Fruit fly (Drosophila melanogaster): ENCODE data around the gene CG10347.
A peak's percentile ranks its signal among the peaks of the same experiment; 100 is the strongest.

The CG10347 gene

DNA sequence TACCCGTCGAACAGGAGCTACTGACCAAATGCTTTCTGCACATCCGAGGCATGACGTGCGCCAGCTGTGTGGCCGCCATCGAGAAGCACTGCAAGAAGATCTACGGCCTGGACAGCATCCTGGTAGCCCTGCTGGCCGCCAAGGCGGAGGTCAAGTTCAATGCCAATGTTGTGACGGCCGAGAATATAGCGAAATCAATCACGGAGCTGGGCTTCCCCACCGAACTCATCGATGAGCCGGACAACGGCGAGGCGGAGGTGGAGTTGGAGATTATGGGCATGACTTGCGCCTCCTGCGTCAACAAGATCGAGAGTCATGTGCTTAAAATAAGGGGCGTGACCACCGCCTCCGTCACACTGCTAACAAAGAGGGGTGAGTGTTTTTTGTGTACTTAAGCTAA is 1.2 kb upstream of the CG10347 start:
- TF ChIP-seq Pif1B (GFP tag; optimal IDR thresholded peaks at IDR 0.05) (no peak), CG8301 (tag; optimal IDR thresholded peaks at IDR 0.05) (no peak), CG17806 (tag; optimal IDR thresholded peaks at IDR 0.05) (no peak), CG12605 (GFP tag; IDR thresholded peaks at IDR 0.05) (no peak), CG8159 (tag; optimal IDR thresholded peaks at IDR 0.05) (no peak), Ets98B (GFP tag; IDR thresholded peaks at IDR 0.05) (no peak), CG15710 (tag; optimal IDR thresholded peaks at IDR 0.05) (no peak), Snoo (tag; optimal IDR thresholded peaks at IDR 0.05) (no peak), CG14655 (GFP tag; optimal IDR thresholded peaks at IDR 0.05) (no peak), gl (tag; optimal IDR thresholded peaks at IDR 0.05) (no peak), CG34367 (tag; optimal IDR thresholded peaks at IDR 0.05) (no peak), CG10348 (GFP tag; IDR thresholded peaks at IDR 0.05) (no peak), EcR (GFP tag; optimal IDR thresholded peaks at IDR 0.05) (no peak), D1 (tag; optimal IDR thresholded peaks at IDR 0.05) (no peak), CG9948 (tag; optimal IDR thresholded peaks at IDR 0.05) (no peak), CG32121 (GFP tag; IDR thresholded peaks at IDR 0.05) (no peak), rn (GFP tag; IDR thresholded peaks at IDR 0.05) (no peak), Pif1A (GFP tag; optimal IDR thresholded peaks at IDR 0.05) (no peak)

DNA sequence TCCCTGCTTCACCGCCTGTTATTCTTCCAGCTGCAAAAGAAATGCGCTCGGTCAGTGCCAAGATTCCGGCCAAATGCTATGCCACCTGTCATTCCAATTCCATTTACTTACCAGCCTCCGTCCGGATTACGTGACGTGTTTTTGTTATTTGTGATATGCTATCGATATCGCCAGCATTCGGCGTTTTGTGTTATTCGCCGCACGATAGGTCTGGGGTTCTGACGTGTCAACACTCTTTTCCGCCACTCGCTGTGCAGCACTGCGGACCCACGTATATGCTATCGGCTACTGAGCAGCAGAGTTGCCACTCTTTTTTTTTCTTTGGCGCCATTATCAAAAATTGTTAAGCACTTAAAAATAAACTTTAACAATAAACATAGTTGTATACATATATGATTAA is 2.4 kb downstream of the CG10347 start, which contains the start of gene p24-1:
Gene p24-1 (minus strand): TSS at position 221 of the 400 bp plus-strand sequence.
- TF ChIP-seq CG14655 (GFP tag; optimal IDR thresholded peaks at IDR 0.05) (no peak), CG4496 (GFP tag; IDR thresholded peaks at IDR 0.05) (peak; percentile 43; the same call in 2 of the 3 replicates), D1 (tag; optimal IDR thresholded peaks at IDR 0.05) (no peak), Ets98B (GFP tag; IDR thresholded peaks at IDR 0.05) (peak; percentile 39; the same call in 1 of the 2 replicates), Snoo (tag; optimal IDR thresholded peaks at IDR 0.05) (peak; percentile 33), fd96Ca (GFP tag; IDR thresholded peaks at IDR 0.05) (peak; percentile 18; the same call in 1 of the 3 replicates), CG17806 (tag; optimal IDR thresholded peaks at IDR 0.05) (no peak), CG15710 (tag; optimal IDR thresholded peaks at IDR 0.05) (peak; percentile 13), EcR (GFP tag; optimal IDR thresholded peaks at IDR 0.05) (no peak)

DNA sequence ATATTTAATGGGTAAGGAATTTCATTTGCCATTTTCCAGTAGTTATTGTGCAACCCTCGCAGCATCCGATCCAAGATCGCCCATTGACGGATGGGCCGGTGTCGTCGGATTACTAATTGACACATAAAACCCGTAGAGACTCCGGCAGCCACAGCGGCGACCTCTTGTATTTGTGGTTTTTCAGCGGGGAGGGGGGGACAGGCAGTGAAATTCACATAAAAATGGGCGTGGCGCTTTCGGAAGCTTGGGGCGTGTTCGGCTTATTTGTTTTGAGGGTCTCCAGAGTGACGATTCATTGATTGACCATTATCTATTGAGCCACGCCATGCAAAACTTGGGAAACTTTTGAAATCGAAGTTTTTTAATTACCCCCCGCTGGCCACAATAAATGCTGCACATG is 5.5 kb downstream of the CG10347 start:
- no peak for TF ChIP-seq CG12605 (GFP tag; IDR thresholded peaks at IDR 0.05)

DNA sequence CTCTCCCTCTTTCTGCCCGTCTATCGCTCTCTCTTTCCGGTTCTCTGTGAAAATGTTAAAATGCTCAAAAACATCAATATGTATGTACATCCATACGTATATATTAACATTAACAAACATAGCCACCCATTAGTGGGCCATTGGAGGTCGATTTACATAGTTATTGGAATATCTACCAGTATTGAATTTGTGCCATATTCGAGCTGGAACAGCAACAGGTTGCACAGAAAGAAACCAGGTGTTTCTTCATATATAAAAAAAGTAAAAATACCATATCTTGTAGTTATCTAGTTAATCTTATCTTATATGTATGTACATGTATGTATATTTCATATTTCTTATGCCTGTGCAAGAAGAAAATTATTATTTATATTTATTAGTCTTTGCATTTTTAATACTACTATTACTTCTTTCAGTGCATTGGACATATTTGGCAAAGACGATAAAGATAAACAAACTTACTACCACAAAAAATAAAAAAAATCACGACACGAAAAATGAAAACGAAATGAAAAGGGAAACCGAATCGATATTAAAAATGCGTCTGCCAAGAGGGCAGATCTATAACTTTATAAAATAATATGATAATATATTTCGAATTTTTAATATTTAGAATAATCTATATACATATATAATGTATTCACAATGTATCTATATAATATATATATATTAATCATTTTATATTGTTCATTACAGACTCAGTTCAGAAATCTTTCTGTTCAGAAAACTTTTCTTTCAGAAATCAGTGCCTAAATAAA is 6.0 kb downstream of the CG10347 start:
- no peak for TF ChIP-seq CG10348 (GFP tag; IDR thresholded peaks at IDR 0.05)
- TF ChIP-seq CG13204 (GFP tag; optimal IDR thresholded peaks at IDR 0.05) = no peak
- TF ChIP-seq D1 (tag; optimal IDR thresholded peaks at IDR 0.05) = no peak
- TF ChIP-seq CG4496 (GFP tag; IDR thresholded peaks at IDR 0.05) = no peak
- TF ChIP-seq CG32121 (GFP tag; IDR thresholded peaks at IDR 0.05) = no peak
- TF ChIP-seq fd96Ca (GFP tag; IDR thresholded peaks at IDR 0.05) = no peak
- TF ChIP-seq CG17806 (tag; optimal IDR thresholded peaks at IDR 0.05) = no peak
- TF ChIP-seq Pif1B (GFP tag; optimal IDR thresholded peaks at IDR 0.05) = no peak
- TF ChIP-seq gl (tag; optimal IDR thresholded peaks at IDR 0.05) = no peak
- TF ChIP-seq CG8159 (tag; optimal IDR thresholded peaks at IDR 0.05) = no peak
- TF ChIP-seq CG8301 (tag; optimal IDR thresholded peaks at IDR 0.05) = no peak
- TF ChIP-seq Ets98B (GFP tag; IDR thresholded peaks at IDR 0.05) = no peak
- TF ChIP-seq EcR (GFP tag; optimal IDR thresholded peaks at IDR 0.05) = no peak
- no peak for TF ChIP-seq CG15710 (tag; optimal IDR thresholded peaks at IDR 0.05)
- TF ChIP-seq CG14655 (GFP tag; optimal IDR thresholded peaks at IDR 0.05) = no peak
- TF ChIP-seq rn (GFP tag; IDR thresholded peaks at IDR 0.05) = no peak
- no peak for TF ChIP-seq CG12605 (GFP tag; IDR thresholded peaks at IDR 0.05)

DNA sequence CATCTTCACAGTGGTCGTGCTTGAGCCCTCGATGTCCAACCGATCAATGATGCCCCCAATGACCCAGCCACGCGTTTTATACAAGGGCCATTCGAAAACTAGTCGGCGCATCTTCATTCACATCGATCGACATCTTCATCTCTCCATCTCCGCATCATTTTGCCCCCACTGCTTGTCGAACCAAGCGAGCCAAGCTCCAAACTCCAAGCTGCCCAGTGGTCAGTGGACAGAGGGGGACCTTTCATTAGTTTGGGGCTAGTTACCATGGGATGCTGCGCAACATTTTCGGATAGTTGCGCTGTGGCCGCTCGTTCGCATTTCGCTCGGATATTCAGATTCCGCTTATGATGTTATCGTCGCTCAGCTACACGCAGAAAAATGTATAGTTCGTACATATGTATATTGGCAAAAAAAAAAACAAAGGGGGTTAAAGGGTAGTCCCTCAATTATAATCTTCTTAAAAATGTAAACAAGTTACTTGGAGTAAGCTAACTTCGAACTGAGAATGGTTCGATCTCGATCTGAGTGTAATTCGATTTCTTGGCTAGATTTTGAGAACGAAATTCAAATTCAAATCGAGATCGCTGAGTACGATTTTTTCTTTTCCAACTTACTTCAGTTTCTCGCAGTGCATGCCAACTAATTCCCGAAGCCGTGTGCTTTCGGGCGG is 8.5 kb downstream of the CG10347 start, which contains the start of gene CG15740:
Gene CG15740 (minus strand): TSS at position 51 of the 670 bp plus-strand sequence.
- TF ChIP-seq fd96Ca (GFP tag; IDR thresholded peaks at IDR 0.05) (no peak), CG4496 (GFP tag; IDR thresholded peaks at IDR 0.05) (0 out of 3 replicates have a peak, but pooled peaks have one; percentile 24), CG32121 (GFP tag; IDR thresholded peaks at IDR 0.05) (peak; percentile 31; the same call in 1 of the 2 replicates)

DNA sequence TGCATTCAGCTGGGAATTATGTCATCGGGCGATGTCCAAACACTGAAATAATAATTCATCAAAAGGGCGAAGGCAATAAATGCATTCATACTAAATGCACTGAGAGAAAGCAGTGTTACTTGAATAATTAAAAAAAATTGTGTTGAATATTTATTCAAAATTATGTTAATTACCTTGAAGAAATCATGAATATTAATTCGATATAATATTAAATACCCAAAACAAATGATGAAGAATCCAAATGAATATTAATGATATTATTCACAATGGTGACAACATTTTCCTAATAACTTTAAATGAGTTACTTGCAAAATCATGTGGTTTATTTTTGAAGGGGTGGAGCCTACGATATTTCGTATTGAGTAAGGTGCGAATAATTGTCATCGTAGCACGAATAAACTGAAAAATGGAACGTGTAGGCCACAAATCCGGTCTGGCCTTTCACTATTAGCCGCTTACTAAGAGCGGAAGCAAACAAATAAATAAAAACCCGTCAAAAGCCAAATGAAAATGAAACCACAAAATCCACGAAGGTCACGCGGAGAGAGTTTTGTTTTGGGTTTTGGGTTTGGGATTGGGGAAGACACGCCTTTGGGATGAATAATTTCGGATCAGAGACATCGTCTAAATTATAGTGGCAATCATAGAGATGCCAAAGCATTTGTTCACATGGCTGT is 12.9 kb downstream of the CG10347 start:
- TF ChIP-seq CG34367 (tag; optimal IDR thresholded peaks at IDR 0.05) (no peak), CG8159 (tag; optimal IDR thresholded peaks at IDR 0.05) (peak; percentile 45)
